Fruit fly (Drosophila melanogaster) whole organism, embryonic: ENCODE results near the gene Cul2.

Experiments used
- B-H1 ChIP-seq: fragments of 200-800 bp; sonication (Bioruptor generic); IDR thresholded peaks from 3 replicates; pipeline ENCODE4 v1.3.6; 2022; ENCODE audit warnings: missing biosample characterization, missing genetic modification characterization
- CG10267 ChIP-seq: fragments of 200-800 bp; sonication (Bioruptor generic); optimal IDR thresholded peaks from 2 replicates; lab custom pipeline; 2018; ENCODE audit warnings: missing biosample characterization, mild to moderate bottlenecking, missing genetic modification characterization, moderate library complexity
- CG10431 ChIP-seq: fragments of 200-800 bp; sonication (Bioruptor generic); optimal IDR thresholded peaks from 3 replicates; lab custom pipeline; 2018; ENCODE audit warnings: missing biosample characterization, mild to moderate bottlenecking, missing genetic modification characterization
- CG11085 ChIP-seq: fragments of 200-800 bp; sonication (Bioruptor generic); IDR thresholded peaks from 2 replicates; pipeline ENCODE4 v1.3.6; 2022; ENCODE audit warnings: missing biosample characterization, missing genetic modification characterization
- CG11723 ChIP-seq: fragments of 200-800 bp; sonication (Bioruptor generic); optimal IDR thresholded peaks from 2 replicates; lab custom pipeline; 2017; ENCODE audit warnings: missing biosample characterization, mild to moderate bottlenecking, missing genetic modification characterization
- CG13123 ChIP-seq: fragments of 200-800 bp; sonication (Bioruptor generic); optimal IDR thresholded peaks from 2 replicates; lab custom pipeline; 2016; ENCODE audit warnings: missing biosample characterization, missing genetic modification characterization
- CG14667 ChIP-seq: fragments of 200-800 bp; sonication (Bioruptor generic); IDR thresholded peaks from 2 replicates; pipeline ENCODE4 v1.3.6; 2022; ENCODE audit warnings: missing biosample characterization, missing genetic modification characterization
- CG16813 ChIP-seq: fragments of 200-800 bp; sonication (Bioruptor generic); IDR thresholded peaks from 3 replicates; pipeline ENCODE4 v1.3.6; 2022; ENCODE audit warnings: missing biosample characterization, missing genetic modification characterization; ENCODE audit not compliant: partially characterized antibody
- CG17385 ChIP-seq: fragments of 200-800 bp; sonication (Bioruptor generic); optimal IDR thresholded peaks from 3 replicates; lab custom pipeline; 2018; ENCODE audit warnings: missing biosample characterization, mild to moderate bottlenecking, missing genetic modification characterization
- CG18262 ChIP-seq: fragments of 200-800 bp; optimal IDR thresholded peaks from 3 replicates; lab custom pipeline; 2019; ENCODE audit warnings: missing biosample characterization, mild to moderate bottlenecking, missing genetic modification characterization, moderate library complexity
- CG2199 ChIP-seq: fragments of 200-800 bp; sonication (Bioruptor generic); IDR thresholded peaks from 3 replicates; pipeline ENCODE4 v1.3.6; 2022; ENCODE audit warnings: missing biosample characterization, missing genetic modification characterization
- CG3065 ChIP-seq: fragments of 200-800 bp; sonication (Bioruptor generic); optimal IDR thresholded peaks from 2 replicates; lab custom pipeline; 2016; ENCODE audit warnings: missing biosample characterization, missing genetic modification characterization
- CG34224 ChIP-seq: fragments of 200-800 bp; sonication (Bioruptor generic); IDR thresholded peaks from 3 replicates; pipeline ENCODE4 v1.3.6; 2022; ENCODE audit warnings: missing biosample characterization, missing genetic modification characterization; ENCODE audit not compliant: partially characterized antibody
- CG34376 ChIP-seq: fragments of 200-800 bp; sonication (Bioruptor generic); optimal IDR thresholded peaks from 2 replicates; lab custom pipeline; 2018; ENCODE audit warnings: missing biosample characterization, mild to moderate bottlenecking, missing genetic modification characterization
- CG4328 ChIP-seq: fragments of 200-800 bp; sonication (Bioruptor generic); optimal IDR thresholded peaks from 3 replicates; lab custom pipeline; 2017; ENCODE audit warnings: missing biosample characterization, missing genetic modification reagents, missing genetic modification characterization
- CG4404 ChIP-seq: fragments of 200-800 bp; sonication (Bioruptor generic); IDR thresholded peaks from 2 replicates; pipeline ENCODE4 v1.3.6; 2022; ENCODE audit warnings: missing biosample characterization, missing genetic modification characterization
- CG4707 ChIP-seq: fragments of 200-800 bp; sonication (Bioruptor generic); optimal IDR thresholded peaks from 2 replicates; lab custom pipeline; 2018; ENCODE audit warnings: missing biosample characterization, mild to moderate bottlenecking, missing genetic modification characterization, moderate library complexity
- CG6689 ChIP-seq: fragments of 200-800 bp; sonication (Bioruptor generic); IDR thresholded peaks from 2 replicates; pipeline ENCODE4 v1.3.6; 2022; ENCODE audit warnings: missing biosample characterization, missing genetic modification characterization
- CG7928 ChIP-seq: fragments of 200-800 bp; sonication (Bioruptor generic); optimal IDR thresholded peaks from 2 replicates; lab custom pipeline; 2017; ENCODE audit warnings: missing biosample characterization, mild to moderate bottlenecking, missing genetic modification characterization
- CG9797 ChIP-seq: fragments of 200-800 bp; sonication (Bioruptor generic); optimal IDR thresholded peaks from 3 replicates; lab custom pipeline; 2018; ENCODE audit warnings: missing biosample characterization, mild to moderate bottlenecking, missing genetic modification characterization
- CTCF ChIP-seq: fragments of 200-800 bp; sonication (Bioruptor generic); optimal IDR thresholded peaks from 2 replicates; lab custom pipeline; 2017; ENCODE audit warnings: missing biosample characterization, mild to moderate bottlenecking, missing genetic modification characterization, moderate library complexity
- Fer1 ChIP-seq: fragments of 200-800 bp; sonication (Bioruptor generic); optimal IDR thresholded peaks from 2 replicates; lab custom pipeline; 2017; ENCODE audit warnings: missing biosample characterization, mild to moderate bottlenecking, missing genetic modification characterization
- HmgZ ChIP-seq: fragments of 200-800 bp; sonication (Bioruptor generic); optimal IDR thresholded peaks from 2 replicates; lab custom pipeline; 2018; ENCODE audit warnings: missing biosample characterization, mild to moderate bottlenecking, missing genetic modification characterization
- Lhr ChIP-seq: fragments of 200-800 bp; sonication (Bioruptor generic); optimal IDR thresholded peaks from 3 replicates; lab custom pipeline; 2017; ENCODE audit warnings: mild to moderate bottlenecking, missing biosample characterization, missing genetic modification reagents, missing genetic modification characterization
- Myb ChIP-seq: fragments of 200-800 bp; sonication (Bioruptor generic); optimal IDR thresholded peaks from 2 replicates; lab custom pipeline; 2016; ENCODE audit warnings: missing biosample characterization, missing genetic modification characterization
- Poxn ChIP-seq: fragments of 200-800 bp; sonication (Bioruptor generic); IDR thresholded peaks from 2 replicates; pipeline ENCODE4 v1.3.6; 2022; ENCODE audit warnings: missing biosample characterization, missing genetic modification characterization
- Stat92E ChIP-seq, 3 experiments: fragments of >200 bp in 2 of 3; fragments of 200-800 bp in 1 of 3; sonication (Bioruptor generic) in 1 of 3; optimal IDR thresholded peaks; 2 replicates each; lab custom pipeline; 2017 to 2019; ENCODE audit warnings: missing biosample characterization in 3 of 3, missing genetic modification characterization in 3 of 3, mild to moderate bottlenecking in 1 of 3, moderate library complexity in 1 of 3
- Vsx1 ChIP-seq: fragments of 200-800 bp; sonication (Bioruptor generic); optimal IDR thresholded peaks from 2 replicates; lab custom pipeline; 2017; ENCODE audit warnings: missing biosample characterization, mild to moderate bottlenecking, missing genetic modification characterization, missing genetic modification reagents
- bsh ChIP-seq, 2 experiments: fragments of 200-800 bp; sonication (Bioruptor generic); optimal IDR thresholded peaks; 2 replicates each; lab custom pipeline; 2017 to 2018; ENCODE audit warnings: mild to moderate bottlenecking in 2 of 2, missing biosample characterization in 2 of 2, missing genetic modification characterization in 2 of 2, moderate library complexity in 1 of 2
- cg ChIP-seq: fragments of 200-800 bp; sonication (Bioruptor generic); optimal IDR thresholded peaks from 3 replicates; lab custom pipeline; 2019; ENCODE audit warnings: missing biosample characterization, mild to moderate bottlenecking, missing genetic modification characterization, moderate library complexity
- croc ChIP-seq: fragments of 200-800 bp; sonication (Bioruptor generic); conservative IDR thresholded peaks from 3 replicates; pipeline ENCODE4 v1.3.6; 2022; ENCODE audit warnings: missing biosample characterization, missing genetic modification characterization
- dmrt11E ChIP-seq: fragments of 200-800 bp; sonication (Bioruptor generic); optimal IDR thresholded peaks from 3 replicates; lab custom pipeline; 2018; ENCODE audit warnings: missing biosample characterization, mild to moderate bottlenecking, missing genetic modification characterization, moderate library complexity
- dpn ChIP-seq, 2 experiments: fragments of 200-800 bp; sonication (Bioruptor generic); optimal IDR thresholded peaks; 3 replicates each; lab custom pipeline; 2016; ENCODE audit warnings: missing biosample characterization in 2 of 2, missing genetic modification characterization in 2 of 2
- ems ChIP-seq: fragments of 200-800 bp; sonication (Bioruptor generic); optimal IDR thresholded peaks from 3 replicates; lab custom pipeline; 2016; ENCODE audit warnings: missing biosample characterization, missing genetic modification characterization
- exex ChIP-seq: fragments of 200-800 bp; sonication (Bioruptor generic); optimal IDR thresholded peaks from 4 replicates; lab custom pipeline; 2018; ENCODE audit warnings: missing biosample characterization, mild to moderate bottlenecking, missing genetic modification characterization, moderate library complexity
- fd102C ChIP-seq: fragments of 200-800 bp; sonication (Bioruptor generic); optimal IDR thresholded peaks from 2 replicates; lab custom pipeline; 2018; ENCODE audit warnings: missing biosample characterization, mild to moderate bottlenecking, missing genetic modification characterization, moderate library complexity
- nmo ChIP-seq: fragments of 200-800 bp; sonication (Bioruptor generic); optimal IDR thresholded peaks from 2 replicates; lab custom pipeline; 2018; ENCODE audit warnings: missing biosample characterization, mild to moderate bottlenecking, missing genetic modification characterization, moderate library complexity
- oc ChIP-seq: fragments of 200-800 bp; sonication (Bioruptor generic); optimal IDR thresholded peaks from 2 replicates; lab custom pipeline; 2018; ENCODE audit warnings: missing biosample characterization, mild to moderate bottlenecking, missing genetic modification characterization, moderate library complexity
- otp ChIP-seq: fragments of 200-800 bp; sonication (Bioruptor generic); IDR thresholded peaks from 3 replicates; pipeline ENCODE4, ENCODE4 v1.3.6; 2022; ENCODE audit warnings: missing biosample characterization, missing genetic modification characterization
- peb ChIP-seq: fragments of 200-800 bp; sonication (Bioruptor generic); IDR thresholded peaks from 2 replicates; pipeline ENCODE4 v1.3.6; 2022; ENCODE audit warnings: missing biosample characterization, missing genetic modification characterization
- ro ChIP-seq: fragments of 200-800 bp; sonication (Bioruptor generic); IDR thresholded peaks from 2 replicates; pipeline ENCODE4 v1.3.6; 2022; ENCODE audit warnings: missing biosample characterization, missing genetic modification characterization
- sim ChIP-seq: fragments of 200-800 bp; sonication (Bioruptor generic); IDR thresholded peaks from 2 replicates; pipeline ENCODE4 v1.3.6; 2022; ENCODE audit warnings: missing biosample characterization, missing genetic modification characterization
- wdn ChIP-seq: fragments of 200-800 bp; sonication (Bioruptor generic); IDR thresholded peaks from 2 replicates; pipeline ENCODE4 v1.3.6; 2022; ENCODE audit warnings: missing biosample characterization, missing genetic modification characterization
- yki ChIP-seq: fragments of >200 bp; optimal IDR thresholded peaks from 3 replicates; lab custom pipeline; 2018
- zf30C ChIP-seq: fragments of 200-800 bp; sonication (Bioruptor generic); optimal IDR thresholded peaks from 3 replicates; lab custom pipeline; 2018; ENCODE audit warnings: missing biosample characterization, mild to moderate bottlenecking, missing genetic modification characterization

Gene Cul2

dm6 chr2L:21629149-21629813, 29.3 kb upstream of the Cul2 start (continued):
- TF ChIP-seq CG10267 (no peak), ems (GFP tag; lab: Kevin White, UChicago) (no peak), nmo (no peak), peb (GFP tag; lab: Robert Waterston, UW) (no peak), CTCF (GFP tag; lab: Kevin White, UChicago) (no peak), CG13123 (GFP tag; lab: Kevin White, UChicago) (no peak), Fer1 (no peak), CG34224 (GFP tag; lab: Robert Waterston, UW) (no peak), CG3065 (GFP tag; lab: Kevin White, UChicago) (no peak), wdn (GFP tag; lab: Robert Waterston, UW) (no peak), Lhr (no peak), CG7928 (GFP tag; lab: Kevin White, UChicago) (no peak), CG11085 (GFP tag; lab: Robert Waterston, UW) (no peak), bsh (GFP tag; optimal IDR thresholded peaks at IDR 0.05; lab: Kevin White, UChicago) (no peak), CG16813 (no peak), zf30C (GFP tag; lab: Kevin White, UChicago) (no peak), Myb (GFP tag; lab: Kevin White, UChicago) (peak; percentile 20), yki (no peak), CG2199 (peak; percentile 57; the same call in 1 of the 3 replicates), Vsx1 (no peak), exex (no peak), croc (GFP tag; lab: Robert Waterston, UW) (no peak), fd102C (GFP tag; lab: Kevin White, UChicago) (no peak), CG4707 (no peak), sim (GFP tag; lab: Robert Waterston, UW) (no peak), CG10431 (GFP tag; lab: Kevin White, UChicago) (no peak), Stat92E (GFP tag; optimal IDR thresholded peaks at IDR 0.05; lab: Kevin White, UChicago) (peak in 1 of 3 experiments; percentile 54), Poxn (GFP tag; lab: Robert Waterston, UW) (no peak), CG34376 (GFP tag; lab: Kevin White, UChicago) (no peak), cg (GFP tag; lab: Kevin White, UChicago) (peak; percentile 97), dmrt11E (no peak), B-H1 (no peak), CG9797 (GFP tag; lab: Kevin White, UChicago) (no peak), ro (GFP tag; lab: Robert Waterston, UW) (no peak), otp (GFP tag; lab: Robert Waterston, UW) (0 out of 3 replicates have a peak, but pooled peaks have one; percentile 34), oc (peak; percentile 48), CG11723 (no peak), dpn (GFP tag; optimal IDR thresholded peaks at IDR 0.05; lab: Kevin White, UChicago) (no peak), CG4328 (GFP tag; lab: Kevin White, UChicago) (no peak), CG6689 (no peak), HmgZ (peak; percentile 53), CG18262 (tag; lab: Kevin White, UChicago) (no peak), CG17385 (no peak), CG4404 (GFP tag; lab: Robert Waterston, UW) (no peak), CG14667 (GFP tag; lab: Robert Waterston, UW) (no peak)
